Fruit fly (Drosophila melanogaster) whole organism, embryonic: ENCODE measurements around the gene Ufd4.

Source experiments
- Blimp-1 ChIP-seq: fragments of 200-800 bp; sonication (Bioruptor generic); optimal IDR thresholded peaks from 3 replicates; lab custom pipeline; 2018; ENCODE audit warnings: missing biosample characterization, missing genetic modification characterization, mild to moderate bottlenecking, moderate library complexity, missing genetic modification reagents
- BtbVII ChIP-seq: fragments of 200-800 bp; sonication (Bioruptor generic); optimal IDR thresholded peaks from 3 replicates; lab custom pipeline; 2017; ENCODE audit warnings: missing biosample characterization, mild to moderate bottlenecking, missing genetic modification characterization
- CG10209 ChIP-seq: fragments of 200-800 bp; sonication (Bioruptor generic); optimal IDR thresholded peaks from 3 replicates; lab custom pipeline; 2017; ENCODE audit warnings: missing biosample characterization, mild to moderate bottlenecking, missing genetic modification characterization, missing genetic modification reagents
- CG12391 ChIP-seq: fragments of 200-800 bp; sonication (Bioruptor generic); optimal IDR thresholded peaks from 3 replicates; lab custom pipeline; 2018; ENCODE audit warnings: missing biosample characterization, mild to moderate bottlenecking, missing genetic modification characterization, moderate library complexity
- CG15696 ChIP-seq: fragments of 200-800 bp; sonication (Bioruptor generic); optimal IDR thresholded peaks from 2 replicates; lab custom pipeline; 2019; ENCODE audit warnings: missing biosample characterization, mild to moderate bottlenecking, missing genetic modification characterization, moderate library complexity
- CG16815 ChIP-seq: fragments of 200-800 bp; sonication (Bioruptor generic); optimal IDR thresholded peaks from 3 replicates; lab custom pipeline; 2017; ENCODE audit warnings: missing biosample characterization, mild to moderate bottlenecking, missing genetic modification characterization
- CG17186 ChIP-seq: fragments of 200-800 bp; sonication (Bioruptor generic); optimal IDR thresholded peaks from 3 replicates; lab custom pipeline; 2017; ENCODE audit warnings: missing biosample characterization, missing genetic modification reagents, missing genetic modification characterization
- CG18619 ChIP-seq: fragments of 200-800 bp; sonication (Bioruptor generic); optimal IDR thresholded peaks from 3 replicates; lab custom pipeline; 2017; ENCODE audit warnings: missing biosample characterization, mild to moderate bottlenecking, missing genetic modification characterization
- CG2199 ChIP-seq: fragments of 200-800 bp; sonication (Bioruptor generic); IDR thresholded peaks from 3 replicates; pipeline ENCODE4 v1.3.6; 2022; ENCODE audit warnings: missing biosample characterization, missing genetic modification characterization
- CG2678 ChIP-seq: fragments of 200-800 bp; sonication (Bioruptor generic); optimal IDR thresholded peaks from 3 replicates; lab custom pipeline; 2019; ENCODE audit warnings: missing biosample characterization, mild to moderate bottlenecking, missing genetic modification characterization, moderate library complexity
- CG33557 ChIP-seq: fragments of 200-800 bp; sonication (Bioruptor generic); optimal IDR thresholded peaks from 2 replicates; lab custom pipeline; 2019; ENCODE audit warnings: missing biosample characterization, mild to moderate bottlenecking, missing genetic modification characterization, moderate library complexity
- CG34224 ChIP-seq: fragments of 200-800 bp; sonication (Bioruptor generic); IDR thresholded peaks from 3 replicates; pipeline ENCODE4 v1.3.6; 2022; ENCODE audit warnings: missing biosample characterization, missing genetic modification characterization; ENCODE audit not compliant: partially characterized antibody
- CG4730 ChIP-seq: fragments of 200-800 bp; sonication (Bioruptor generic); IDR thresholded peaks from 2 replicates; pipeline ENCODE4 v1.3.6; 2022; ENCODE audit warnings: missing biosample characterization, missing genetic modification characterization
- CG8944 ChIP-seq: fragments of 200-800 bp; sonication (Bioruptor generic); optimal IDR thresholded peaks from 3 replicates; lab custom pipeline; 2016; ENCODE audit warnings: missing biosample characterization, missing genetic modification characterization
- CG9437 ChIP-seq: fragments of 200-800 bp; sonication (Bioruptor generic); optimal IDR thresholded peaks from 2 replicates; lab custom pipeline; 2018; ENCODE audit warnings: missing biosample characterization, mild to moderate bottlenecking, missing genetic modification characterization
- CG9932 ChIP-seq: fragments of 200-800 bp; sonication (Bioruptor generic); IDR thresholded peaks from 2 replicates; pipeline ENCODE4 v1.3.6; 2022; ENCODE audit warnings: missing biosample characterization, missing genetic modification characterization
- CTCF ChIP-seq: fragments of 200-800 bp; sonication (Bioruptor generic); optimal IDR thresholded peaks from 2 replicates; lab custom pipeline; 2017; ENCODE audit warnings: missing biosample characterization, mild to moderate bottlenecking, missing genetic modification characterization, moderate library complexity
- Dfd ChIP-seq, 2 experiments: fragments of >200 bp; optimal IDR thresholded peaks; 2 replicates each; lab custom pipeline; 2017; ENCODE audit warnings: missing biosample characterization in 2 of 2, missing genetic modification characterization in 2 of 2
- H15 ChIP-seq: fragments of 200-800 bp; sonication (Bioruptor generic); IDR thresholded peaks from 3 replicates; pipeline ENCODE4 v1.3.6; 2022; ENCODE audit warnings: missing biosample characterization, missing genetic modification characterization
- Mrtf ChIP-seq: fragments of 200-800 bp; sonication (Bioruptor generic); IDR thresholded peaks from 3 replicates; pipeline ENCODE4 v1.3.6; 2022; ENCODE audit warnings: missing biosample characterization, missing genetic modification characterization
- NK7.1 ChIP-seq: fragments of 200-800 bp; sonication (Bioruptor generic); optimal IDR thresholded peaks from 3 replicates; lab custom pipeline; 2016; ENCODE audit warnings: missing biosample characterization, missing genetic modification characterization
- Ptx1 ChIP-seq: fragments of 200-800 bp; sonication (Bioruptor generic); IDR thresholded peaks from 2 replicates; pipeline ENCODE4 v1.3.6; 2022; ENCODE audit warnings: missing biosample characterization, missing genetic modification characterization
- Xrp1 ChIP-seq: fragments of 200-800 bp; sonication (Bioruptor generic); IDR thresholded peaks from 2 replicates; pipeline ENCODE4 v1.3.6; 2022; ENCODE audit warnings: missing biosample characterization, missing genetic modification characterization
- ab ChIP-seq: fragments of 200-800 bp; sonication (Bioruptor generic); optimal IDR thresholded peaks from 2 replicates; lab custom pipeline; 2016; ENCODE audit warnings: missing biosample characterization, missing genetic modification characterization
- abd-A ChIP-seq: fragments of 200-800 bp; sonication (Bioruptor generic); optimal IDR thresholded peaks from 3 replicates; lab custom pipeline; 2019; ENCODE audit warnings: missing biosample characterization, mild to moderate bottlenecking, missing genetic modification characterization, moderate library complexity
- btn ChIP-seq: fragments of 200-800 bp; sonication (Bioruptor generic); optimal IDR thresholded peaks from 2 replicates; lab custom pipeline; 2016; ENCODE audit warnings: missing biosample characterization, missing genetic modification characterization
- chif ChIP-seq, 2 experiments: fragments of 200-800 bp; sonication (Bioruptor generic); optimal IDR thresholded peaks; 3 replicates each; lab custom pipeline; 2016; ENCODE audit warnings: missing biosample characterization in 2 of 2, missing genetic modification characterization in 2 of 2
- dati ChIP-seq: fragments of 200-800 bp; sonication (Bioruptor generic); IDR thresholded peaks from 2 replicates; pipeline ENCODE4 v1.3.6; 2022; ENCODE audit warnings: missing biosample characterization, missing genetic modification characterization
- dm ChIP-seq: fragments of 200-800 bp; sonication (Bioruptor generic); optimal IDR thresholded peaks from 3 replicates; lab custom pipeline; 2016; ENCODE audit warnings: missing biosample characterization, missing genetic modification characterization
- dmrt11E ChIP-seq: fragments of 200-800 bp; sonication (Bioruptor generic); optimal IDR thresholded peaks from 3 replicates; lab custom pipeline; 2018; ENCODE audit warnings: missing biosample characterization, mild to moderate bottlenecking, missing genetic modification characterization, moderate library complexity
- dpn ChIP-seq, 2 experiments: fragments of 200-800 bp; sonication (Bioruptor generic); optimal IDR thresholded peaks; 3 replicates each; lab custom pipeline; 2016; ENCODE audit warnings: missing biosample characterization in 2 of 2, missing genetic modification characterization in 2 of 2
- fd102C ChIP-seq: fragments of 200-800 bp; sonication (Bioruptor generic); optimal IDR thresholded peaks from 2 replicates; lab custom pipeline; 2018; ENCODE audit warnings: missing biosample characterization, mild to moderate bottlenecking, missing genetic modification characterization, moderate library complexity
- gcm ChIP-seq: fragments of 200-800 bp; sonication (Bioruptor generic); optimal IDR thresholded peaks from 2 replicates; lab custom pipeline; 2019; ENCODE audit warnings: missing biosample characterization, mild to moderate bottlenecking, missing genetic modification characterization, moderate library complexity
- grau ChIP-seq: fragments of 200-800 bp; optimal IDR thresholded peaks from 3 replicates; lab custom pipeline; 2019; ENCODE audit warnings: missing biosample characterization, mild to moderate bottlenecking, missing genetic modification characterization, moderate library complexity
- hbn ChIP-seq: fragments of 200-800 bp; sonication (Bioruptor generic); IDR thresholded peaks from 2 replicates; pipeline ENCODE4 v1.3.6; 2022; ENCODE audit warnings: missing biosample characterization, missing genetic modification characterization; ENCODE audit not compliant: partially characterized antibody
- jumu ChIP-seq: fragments of 200-800 bp; sonication (Bioruptor generic); optimal IDR thresholded peaks from 3 replicates; lab custom pipeline; 2016; ENCODE audit warnings: missing biosample characterization, missing genetic modification characterization
- kah ChIP-seq: fragments of 200-800 bp; sonication (Bioruptor generic); optimal IDR thresholded peaks from 2 replicates; lab custom pipeline; 2018; ENCODE audit warnings: missing biosample characterization, mild to moderate bottlenecking, missing genetic modification characterization
- ken ChIP-seq: fragments of 200-800 bp; sonication (Bioruptor generic); IDR thresholded peaks from 3 replicates; pipeline ENCODE4 v1.3.6; 2022; ENCODE audit warnings: missing biosample characterization, missing genetic modification characterization
- lbe ChIP-seq: fragments of 200-800 bp; sonication (Bioruptor generic); optimal IDR thresholded peaks from 2 replicates; lab custom pipeline; 2016; ENCODE audit warnings: missing biosample characterization, mild to moderate bottlenecking, missing genetic modification characterization
- nmo ChIP-seq: fragments of 200-800 bp; sonication (Bioruptor generic); optimal IDR thresholded peaks from 2 replicates; lab custom pipeline; 2018; ENCODE audit warnings: missing biosample characterization, mild to moderate bottlenecking, missing genetic modification characterization, moderate library complexity
- onecut ChIP-seq: fragments of 200-800 bp; sonication (Bioruptor generic); IDR thresholded peaks from 2 replicates; pipeline ENCODE4 v1.3.6; 2022; ENCODE audit warnings: missing biosample characterization, missing genetic modification characterization
- prd ChIP-seq, 3 experiments: fragments of >200 bp in 2 of 3; fragments of 200-800 bp in 1 of 3; sonication (Bioruptor generic) in 1 of 3; optimal IDR thresholded peaks in 2 of 3; IDR thresholded peaks in 1 of 3; 2 replicates in 2 of 3; 3 replicates in 1 of 3; pipeline versions ENCODE4 v1.3.6 to Lab custom; 2017 to 2022; ENCODE audit warnings: missing biosample characterization in 1 of 3, missing genetic modification characterization in 1 of 3
- pum ChIP-seq: fragments of 200-800 bp; sonication (Bioruptor generic); optimal IDR thresholded peaks from 2 replicates; lab custom pipeline; 2016; ENCODE audit warnings: missing biosample characterization, missing genetic modification characterization
- salm ChIP-seq: fragments of 200-800 bp; sonication (Bioruptor generic); optimal IDR thresholded peaks from 2 replicates; lab custom pipeline; 2018; ENCODE audit warnings: missing biosample characterization, mild to moderate bottlenecking, missing genetic modification characterization
- stwl ChIP-seq: fragments of 200-800 bp; sonication (Bioruptor generic); optimal IDR thresholded peaks from 3 replicates; lab custom pipeline; 2018; ENCODE audit warnings: missing biosample characterization, mild to moderate bottlenecking, missing genetic modification characterization, moderate library complexity
- tin ChIP-seq: fragments of 200-800 bp; sonication (Bioruptor generic); optimal IDR thresholded peaks from 3 replicates; lab custom pipeline; 2016; ENCODE audit warnings: missing biosample characterization, missing genetic modification characterization
- tio ChIP-seq: fragments of 200-800 bp; sonication (Bioruptor generic); optimal IDR thresholded peaks from 2 replicates; lab custom pipeline; 2017; ENCODE audit warnings: missing biosample characterization, missing genetic modification characterization, inconsistent platforms
- vnd ChIP-seq: fragments of 200-800 bp; sonication (Bioruptor generic); IDR thresholded peaks from 3 replicates; pipeline ENCODE4 v1.3.6; 2022; ENCODE audit warnings: missing biosample characterization, missing genetic modification characterization; ENCODE audit not compliant: partially characterized antibody
- wek ChIP-seq: fragments of 200-800 bp; sonication (Bioruptor generic); optimal IDR thresholded peaks from 3 replicates; lab custom pipeline; 2018; ENCODE audit warnings: missing biosample characterization, mild to moderate bottlenecking, missing genetic modification characterization, moderate library complexity
- zfh1 ChIP-seq: fragments of 200-800 bp; sonication (Bioruptor generic); IDR thresholded peaks from 3 replicates; pipeline ENCODE4 v1.3.6; 2022; ENCODE audit warnings: missing biosample characterization, missing genetic modification characterization

The Ufd4 gene

dm6 chr2L:10334854-10335277, 42.7 kb upstream of the Ufd4 start (continued):
- TF ChIP-seq Ptx1 (GFP tag; lab: Robert Waterston, UW) = peak; percentile 35; the same call in 1 of the 2 replicates
- peak; percentile 73 for TF ChIP-seq CG2678 (tag; lab: Kevin White, UChicago)
- TF ChIP-seq CG17186 = no peak
- TF ChIP-seq dm (GFP tag; lab: Kevin White, UChicago) = peak; percentile 50
- peak; percentile 67 for TF ChIP-seq Xrp1 (GFP tag; lab: Robert Waterston, UW)
- TF ChIP-seq CG34224 (GFP tag; lab: Robert Waterston, UW) = peak; percentile 66
- peak; percentile 99 for TF ChIP-seq abd-A (tag; lab: Kevin White, UChicago)
- peak; percentile 73 for TF ChIP-seq salm (tag; lab: Kevin White, UChicago)
- peak; percentile 61 for TF ChIP-seq hbn (GFP tag; lab: Robert Waterston, UW)
- TF ChIP-seq nmo = peak; percentile 35
- TF ChIP-seq Mrtf (GFP tag; lab: Robert Waterston, UW) = no peak
- TF ChIP-seq dati (GFP tag; lab: Robert Waterston, UW) = no peak
- TF ChIP-seq CG4730 (GFP tag; lab: Robert Waterston, UW) = no peak
- TF ChIP-seq vnd (GFP tag; lab: Robert Waterston, UW) = no peak; the same call in 2 of the 3 replicates
- TF ChIP-seq CG8944 (GFP tag; lab: Kevin White, UChicago) = no peak
- peak; percentile 65 for TF ChIP-seq stwl (tag; lab: Kevin White, UChicago)
- TF ChIP-seq CG2199 (GFP tag; lab: Robert Waterston, UW) = peak; percentile 86; the same call in 2 of the 3 replicates
- TF ChIP-seq H15 (GFP tag; lab: Robert Waterston, UW) = no peak
- TF ChIP-seq btn = peak; percentile 5
- TF ChIP-seq jumu = peak; percentile 54
- no peak for TF ChIP-seq pum (GFP tag; lab: Kevin White, UChicago)
- TF ChIP-seq dpn (GFP tag; optimal IDR thresholded peaks at IDR 0.05; lab: Kevin White, UChicago) = peak; percentile 44 to 62
- TF ChIP-seq CG18619 = peak; percentile 17
- peak; percentile 17 for TF ChIP-seq fd102C (GFP tag; lab: Kevin White, UChicago)
- no peak for TF ChIP-seq CG9437 (GFP tag; lab: Kevin White, UChicago)
- no peak for TF ChIP-seq Blimp-1 (GFP tag; lab: Kevin White, UChicago)
- peak; percentile 34 for TF ChIP-seq gcm
- TF ChIP-seq CTCF = peak; percentile 26
- peak; percentile 72 for TF ChIP-seq lbe
- TF ChIP-seq kah (GFP tag; lab: Kevin White, UChicago) = peak; percentile 76
- TF ChIP-seq Dfd (GFP tag; optimal IDR thresholded peaks at IDR 0.05; lab: Kevin White, UChicago) = no peak
- peak; percentile 74 for TF ChIP-seq onecut (GFP tag; lab: Robert Waterston, UW)
- TF ChIP-seq wek (GFP tag; lab: Kevin White, UChicago) = peak; percentile 80
- peak; percentile 76 for TF ChIP-seq CG33557 (GFP tag; lab: Kevin White, UChicago)
- peak; percentile 78; the same call in 1 of the 2 replicates for TF ChIP-seq CG9932 (GFP tag; lab: Robert Waterston, UW)
- TF ChIP-seq CG16815 (GFP tag; lab: Kevin White, UChicago) = no peak
- TF ChIP-seq chif (GFP tag; optimal IDR thresholded peaks at IDR 0.05; lab: Kevin White, UChicago) = peak in 1 of 2 experiments; percentile 41
- peak; percentile 34 for TF ChIP-seq NK7.1 (GFP tag; lab: Kevin White, UChicago)
- TF ChIP-seq zfh1 (GFP tag; lab: Robert Waterston, UW) = no peak
- TF ChIP-seq ken = no peak
- peak; percentile 63 for TF ChIP-seq CG10209
- TF ChIP-seq tin (GFP tag; lab: Kevin White, UChicago) = peak; percentile 38
- TF ChIP-seq prd (optimal IDR thresholded peaks at IDR 0.05; lab: Kevin White, UChicago) = no peak
- TF ChIP-seq prd (GFP tag; IDR thresholded peaks at IDR 0.05; lab: Robert Waterston, UW) = no peak; the same call in 1 of the 3 replicates
- TF ChIP-seq BtbVII (GFP tag; lab: Kevin White, UChicago) = peak; percentile 71
- TF ChIP-seq ab (GFP tag; lab: Kevin White, UChicago) = peak; percentile 51
- TF ChIP-seq dmrt11E = peak; percentile 25
- peak; percentile 62 for TF ChIP-seq grau (tag; lab: Kevin White, UChicago)
- peak; percentile 46 for TF ChIP-seq CG12391 (tag; lab: Kevin White, UChicago)
- peak; percentile 72 for TF ChIP-seq CG15696 (tag; lab: Kevin White, UChicago)
- no peak for TF ChIP-seq tio
